Fruit fly (Drosophila melanogaster): Measurements from ENCODE around the gene CG32855.

dm6 chr3R:16030445-16030844 is 50.3 kb downstream of the CG32855 start:
- TF ChIP-seq CG9705 (GFP tag; optimal IDR thresholded peaks at IDR 0.05) (no peak), usp (GFP tag; optimal IDR thresholded peaks at IDR 0.05) (no peak), pan (optimal IDR thresholded peaks at IDR 0.05) (no peak), N (GFP tag; optimal IDR thresholded peaks at IDR 0.05) (no peak), Dfd (GFP tag; optimal IDR thresholded peaks at IDR 0.05) (no peak), Dif (GFP tag; optimal IDR thresholded peaks at IDR 0.05; ENCODE audit: partially characterized antibody) (no peak), Myc (optimal IDR thresholded peaks at IDR 0.05) (no peak), h (GFP tag; optimal IDR thresholded peaks at IDR 0.05) (no peak)

Measured in whole organism, wandering third instar larva.